Fruit fly (Drosophila melanogaster): ENCODE results near the gene CG13693.

Gene CG13693

DNA sequence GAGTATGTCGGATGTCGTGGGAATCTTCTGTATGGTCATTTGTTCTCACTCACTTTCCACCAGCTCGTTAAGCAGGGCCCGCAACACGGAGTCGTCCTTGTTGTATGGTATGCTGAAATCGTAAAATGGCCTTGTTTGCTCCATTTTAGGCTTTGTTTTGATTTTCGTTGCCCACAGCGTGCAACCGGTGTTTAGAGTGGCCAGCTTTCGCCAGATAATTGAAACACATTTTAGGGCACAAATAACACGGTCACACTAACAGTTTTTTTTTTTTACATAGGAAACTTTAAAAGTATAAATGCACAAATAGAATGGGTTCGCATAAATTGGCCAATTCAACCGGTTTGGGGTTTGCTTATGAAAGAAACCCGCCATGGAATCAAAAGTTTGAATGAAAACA lies 19.9 kb downstream of the CG13693 start, which contains the start of gene Rpp30 (continued):
- TF ChIP-seq row (GFP tag; IDR thresholded peaks at IDR 0.05) (peak; percentile 20; the same call in 1 of the 3 replicates), peb (GFP tag; IDR thresholded peaks at IDR 0.05) (no peak), Ravus (GFP tag; IDR thresholded peaks at IDR 0.05) (no peak), zen2 (GFP tag; IDR thresholded peaks at IDR 0.05; ENCODE audit: partially characterized antibody) (0 out of 3 replicates have a peak, but pooled peaks have one; percentile 3), Dip2 (GFP tag; IDR thresholded peaks at IDR 0.05) (no peak), Dll (GFP tag; IDR thresholded peaks at IDR 0.05; ENCODE audit: partially characterized antibody) (peak; percentile 49; the same call in 2 of the 4 replicates), inv (GFP tag; IDR thresholded peaks at IDR 0.05; ENCODE audit: partially characterized antibody) (no peak), oc (tag; optimal IDR thresholded peaks at IDR 0.05) (no peak), Med (GFP tag) (peak; percentile 61), shn (GFP tag; optimal IDR thresholded peaks at IDR 0.05) (no peak), CG15601 (tag; optimal IDR thresholded peaks at IDR 0.05) (peak; percentile 53), HmgD (GFP tag; optimal IDR thresholded peaks at IDR 0.05) (peak; percentile 14), CG10654 (GFP tag; optimal IDR thresholded peaks at IDR 0.05) (no peak), HmgZ (tag; optimal IDR thresholded peaks at IDR 0.05) (peak; percentile 49), CG2875 (GFP tag; optimal IDR thresholded peaks at IDR 0.05) (no peak), Mrtf (GFP tag; IDR thresholded peaks at IDR 0.05) (no peak), CG7987 (GFP tag; optimal IDR thresholded peaks at IDR 0.05) (no peak), HLH4C (GFP tag; IDR thresholded peaks at IDR 0.05; ENCODE audit: partially characterized antibody) (0 out of 3 replicates have a peak, but pooled peaks have one; percentile 28), Awh (GFP tag; IDR thresholded peaks at IDR 0.05) (no peak), YL-1 (GFP tag; optimal IDR thresholded peaks at IDR 0.05) (peak; percentile 80), Opbp (GFP tag; IDR thresholded peaks at IDR 0.05; ENCODE audit: partially characterized antibody) (peak; percentile 59; the same call in 2 of the 3 replicates), CG34224 (GFP tag; IDR thresholded peaks at IDR 0.05; ENCODE audit: partially characterized antibody) (0 out of 3 replicates have a peak, but pooled peaks have one; percentile 20), CG10267 (tag; optimal IDR thresholded peaks at IDR 0.05) (peak; percentile 23), crol (GFP tag; IDR thresholded peaks at IDR 0.05) (no peak), repo (GFP tag; optimal IDR thresholded peaks at IDR 0.05) (no peak), CG17361 (GFP tag; IDR thresholded peaks at IDR 0.05) (no peak), Fer1 (GFP tag; optimal IDR thresholded peaks at IDR 0.05) (peak; percentile 21), ems (GFP tag; optimal IDR thresholded peaks at IDR 0.05) (no peak), CG4617 (GFP tag; optimal IDR thresholded peaks at IDR 0.05; ENCODE audit: borderline replicate concordance) (peak; percentile 40), BtbVII (GFP tag; optimal IDR thresholded peaks at IDR 0.05) (no peak), Bgb (GFP tag; IDR thresholded peaks at IDR 0.05; ENCODE audit: partially characterized antibody) (peak; percentile 34; the same call in 1 of the 2 replicates), her (GFP tag; optimal IDR thresholded peaks at IDR 0.05) (no peak), bbx (GFP tag; IDR thresholded peaks at IDR 0.05; ENCODE audit: partially characterized antibody) (peak; percentile 14; the same call in 1 of the 2 replicates), tll (GFP tag; optimal IDR thresholded peaks at IDR 0.05) (no peak), CG15514 (GFP tag; optimal IDR thresholded peaks at IDR 0.05) (peak; percentile 36), lov (optimal IDR thresholded peaks at IDR 0.05) (no peak), lov (GFP tag; IDR thresholded peaks at IDR 0.05) (no peak), BEAF-32 (GFP tag; optimal IDR thresholded peaks at IDR 0.05) (peak; percentile 31), CG9437 (GFP tag; optimal IDR thresholded peaks at IDR 0.05) (no peak), CG18619 (GFP tag; optimal IDR thresholded peaks at IDR 0.05) (no peak), dpn (GFP tag; optimal IDR thresholded peaks at IDR 0.05) (no peak), MBD-R2 (GFP tag; IDR thresholded peaks at IDR 0.05) (peak; percentile 95), CG11093 (GFP tag; IDR thresholded peaks at IDR 0.05) (no peak), CG14441 (GFP tag; IDR thresholded peaks at IDR 0.05) (no peak), CG31365 (tag; optimal IDR thresholded peaks at IDR 0.05) (no peak), Jarid2 (GFP tag; optimal IDR thresholded peaks at IDR 0.05) (no peak), CG3838 (GFP tag; optimal IDR thresholded peaks at IDR 0.05) (no peak), CG17359 (tag; optimal IDR thresholded peaks at IDR 0.05) (peak; percentile 57), phol (tag; optimal IDR thresholded peaks at IDR 0.05) (peak; percentile 38)

Data from whole organism, embryonic.